Worm (Caenorhabditis elegans): ENCODE results near the gene B0280.2.

B0280.2 gene

ce11 chrIII:7124364-7124763 lies at the start of gene B0280.2:
TSS of gene B0280.2 (plus strand) at chrIII:7124664.
- no peak for TF ChIP-seq F13H6.1 (tag; optimal IDR thresholded peaks at IDR 0.05)
- no peak for TF ChIP-seq mbf-1 (tag; optimal IDR thresholded peaks at IDR 0.05)
- no peak for TF ChIP-seq ztf-1 (GFP tag; conservative IDR thresholded peaks at IDR 0.05)
- TF ChIP-seq sma-9 (GFP tag; optimal IDR thresholded peaks at IDR 0.05), result no peak
- no peak for TF ChIP-seq sma-9 (tag; optimal IDR thresholded peaks at IDR 0.05)
- no peak for TF ChIP-seq blmp-1 (tag; optimal IDR thresholded peaks at IDR 0.05; ENCODE audit: insufficient read depth)
- TF ChIP-seq nhr-6 (tag; optimal IDR thresholded peaks at IDR 0.05), result no peak
- TF ChIP-seq nhr-12 (tag; optimal IDR thresholded peaks at IDR 0.05), result no peak
- no peak for TF ChIP-seq fos-1 (tag; optimal IDR thresholded peaks at IDR 0.05)
- no peak for TF ChIP-seq ceh-16 (tag; optimal IDR thresholded peaks at IDR 0.05)
- TF ChIP-seq gmeb-1 (tag; optimal IDR thresholded peaks at IDR 0.05), result no peak
- TF ChIP-seq alr-1 (tag; optimal IDR thresholded peaks at IDR 0.05), result no peak
- no peak for TF ChIP-seq Y55F3AM.14 (GFP tag; optimal IDR thresholded peaks at IDR 0.05)
- TF ChIP-seq unc-55 (GFP tag; optimal IDR thresholded peaks at IDR 0.05), result no peak
- no peak for TF ChIP-seq R02D3.7 (tag; optimal IDR thresholded peaks at IDR 0.05)
- no peak for TF ChIP-seq ama-1 (optimal IDR thresholded peaks at IDR 0.05)
- no peak for TF ChIP-seq nhr-237 (tag; optimal IDR thresholded peaks at IDR 0.05)
- TF ChIP-seq egl-27 (tag; optimal IDR thresholded peaks at IDR 0.05), result no peak
- TF ChIP-seq elt-3 (tag; optimal IDR thresholded peaks at IDR 0.05), result no peak
- no peak for TF ChIP-seq crh-2 (tag; optimal IDR thresholded peaks at IDR 0.05)
- no peak for TF ChIP-seq aly-2 (tag; optimal IDR thresholded peaks at IDR 0.05)

- TF ChIP-seq elt-3 (tag; optimal IDR thresholded peaks at IDR 0.05) (no peak), C34F6.9 (tag; optimal IDR thresholded peaks at IDR 0.05) (no peak), nhr-25 (tag; optimal IDR thresholded peaks at IDR 0.05) (no peak), zag-1 (tag; optimal IDR thresholded peaks at IDR 0.05) (no peak), snpc-4 (tag; optimal IDR thresholded peaks at IDR 0.05) (no peak), ceh-16 (tag; optimal IDR thresholded peaks at IDR 0.05) (no peak), nhr-77 (tag; optimal IDR thresholded peaks at IDR 0.05) (no peak), unc-62 (GFP tag; optimal IDR thresholded peaks at IDR 0.05) (no peak), lsy-2 (tag; optimal IDR thresholded peaks at IDR 0.05) (no peak), sma-9 (GFP tag; optimal IDR thresholded peaks at IDR 0.05) (no peak), sma-9 (tag; optimal IDR thresholded peaks at IDR 0.05) (no peak), nhr-21 (tag; optimal IDR thresholded peaks at IDR 0.05) (no peak), nhr-237 (tag; optimal IDR thresholded peaks at IDR 0.05) (no peak), nhr-129 (tag; optimal IDR thresholded peaks at IDR 0.05) (no peak), ceh-82 (tag; optimal IDR thresholded peaks at IDR 0.05) (no peak), Y55F3AM.14 (GFP tag; optimal IDR thresholded peaks at IDR 0.05) (no peak), nhr-10 (tag; optimal IDR thresholded peaks at IDR 0.05) (no peak)
Measured at ce11 chrIII:7076386-7076785, 48.1 kb upstream of the B0280.2 start, which contains the start of gene ZK418.13. TSS of gene ZK418.13 (minus strand) at chrIII:7076486.

DNA sequence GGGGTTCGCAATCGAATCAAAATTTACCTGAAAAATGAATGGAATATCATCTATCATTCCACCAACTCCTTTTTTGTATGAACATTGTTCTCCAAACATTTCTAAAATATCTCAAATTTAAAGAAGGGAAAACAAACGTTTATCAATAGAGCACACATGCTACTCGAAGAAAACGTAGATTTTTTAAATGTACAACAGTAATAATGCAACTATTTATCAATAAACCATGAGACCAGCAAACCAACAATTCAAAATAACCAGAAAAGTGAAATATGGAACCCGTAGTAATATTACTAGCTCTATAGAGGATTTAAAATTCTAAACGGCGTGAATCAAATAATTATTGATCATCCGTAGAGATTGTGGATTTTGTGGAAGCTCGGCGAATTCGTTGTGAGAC lies 45.7 kb upstream of the B0280.2 start, which contains the start of gene ZK418.6:
ZK418.6 (minus strand) TSS at position 101 of the 400 bp plus-strand sequence.
- TF ChIP-seq lin-39 (tag; optimal IDR thresholded peaks at IDR 0.05) (no peak), ztf-4 (tag; optimal IDR thresholded peaks at IDR 0.05) (no peak), R02D3.7 (tag; optimal IDR thresholded peaks at IDR 0.05) (no peak), snpc-4 (tag; optimal IDR thresholded peaks at IDR 0.05) (no peak), mdl-1 (tag; optimal IDR thresholded peaks at IDR 0.05) (no peak), skn-1 (tag; optimal IDR thresholded peaks at IDR 0.05) (no peak), crh-2 (tag; optimal IDR thresholded peaks at IDR 0.05) (no peak), aly-2 (tag; optimal IDR thresholded peaks at IDR 0.05) (no peak), ztf-11 (tag; optimal IDR thresholded peaks at IDR 0.05) (no peak), peb-1 (tag; optimal IDR thresholded peaks at IDR 0.05) (no peak), lin-11 (tag; optimal IDR thresholded peaks at IDR 0.05) (no peak), ceh-82 (tag; optimal IDR thresholded peaks at IDR 0.05) (no peak), mab-5 (tag; optimal IDR thresholded peaks at IDR 0.05) (no peak), sma-3 (GFP tag; optimal IDR thresholded peaks at IDR 0.05) (no peak)

Measured in whole organism, L2 larva.